Fruit fly (Drosophila melanogaster): Measurements from ENCODE around the gene RpL36A.

RpL36A gene

dm6 chr2L:8082692-8083412, 40.1 kb upstream of the RpL36A start, which contains the start of gene Mcr (continued):
- peak; percentile 21 for TF ChIP-seq gcm2 (GFP tag; optimal IDR thresholded peaks at IDR 0.05)
- no peak for TF ChIP-seq croc (GFP tag; conservative IDR thresholded peaks at IDR 0.05)
- no peak for TF ChIP-seq grn (GFP tag; optimal IDR thresholded peaks at IDR 0.05)
- TF ChIP-seq NfI (GFP tag; optimal IDR thresholded peaks at IDR 0.05): no peak
- TF ChIP-seq nerfin-2 (GFP tag; IDR thresholded peaks at IDR 0.05; ENCODE audit: partially characterized antibody): no peak
- TF ChIP-seq Adf1 (GFP tag; IDR thresholded peaks at IDR 0.05): no peak
- no peak for TF ChIP-seq pho (GFP tag; optimal IDR thresholded peaks at IDR 0.05)
- TF ChIP-seq cad (GFP tag; optimal IDR thresholded peaks at IDR 0.05): no peak
- TF ChIP-seq pros (GFP tag; optimal IDR thresholded peaks at IDR 0.05): no peak
- TF ChIP-seq vvl (GFP tag; IDR thresholded peaks at IDR 0.05): 0 out of 2 replicates have a peak, but pooled peaks have one; percentile 26
- TF ChIP-seq Hsf (GFP tag; optimal IDR thresholded peaks at IDR 0.05): peak; percentile 19
- no peak for TF ChIP-seq fu2 (GFP tag; optimal IDR thresholded peaks at IDR 0.05)
- no peak for TF ChIP-seq org-1 (GFP tag; optimal IDR thresholded peaks at IDR 0.05)
- no peak for TF ChIP-seq CG12942 (GFP tag; optimal IDR thresholded peaks at IDR 0.05)
- TF ChIP-seq mirr (GFP tag; optimal IDR thresholded peaks at IDR 0.05): no peak
- TF ChIP-seq Nf-YB (GFP tag; optimal IDR thresholded peaks at IDR 0.05): no peak
- 0 out of 2 replicates have a peak, but pooled peaks have one; percentile 12 for TF ChIP-seq CG14441 (GFP tag; IDR thresholded peaks at IDR 0.05)
- TF ChIP-seq CG7987 (GFP tag; optimal IDR thresholded peaks at IDR 0.05): no peak
- TF ChIP-seq YL-1 (GFP tag; optimal IDR thresholded peaks at IDR 0.05): no peak
- no peak for TF ChIP-seq CG6272 (GFP tag; IDR thresholded peaks at IDR 0.05)
- no peak for TF ChIP-seq Mrtf (GFP tag; IDR thresholded peaks at IDR 0.05)
- no peak for TF ChIP-seq Ravus (GFP tag; IDR thresholded peaks at IDR 0.05)
- no peak for TF ChIP-seq ara (GFP tag; IDR thresholded peaks at IDR 0.05)
- no peak for TF ChIP-seq Hr3 (GFP tag; optimal IDR thresholded peaks at IDR 0.05)
- no peak for TF ChIP-seq E2f1 (GFP tag; IDR thresholded peaks at IDR 0.05)
- no peak for TF ChIP-seq H15 (GFP tag; IDR thresholded peaks at IDR 0.05)
- no peak for TF ChIP-seq Hand (GFP tag; optimal IDR thresholded peaks at IDR 0.05)
- TF ChIP-seq bbx (GFP tag; IDR thresholded peaks at IDR 0.05; ENCODE audit: partially characterized antibody): peak; percentile 12; the same call in 1 of the 2 replicates
- no peak for TF ChIP-seq CTCF (GFP tag; optimal IDR thresholded peaks at IDR 0.05)
- TF ChIP-seq CG8290 (GFP tag; optimal IDR thresholded peaks at IDR 0.05): no peak
- no peak for TF ChIP-seq CG8290 (tag; optimal IDR thresholded peaks at IDR 0.05)
- no peak for TF ChIP-seq Sox102F (GFP tag; optimal IDR thresholded peaks at IDR 0.05)
- no peak for TF ChIP-seq CG1647 (GFP tag; optimal IDR thresholded peaks at IDR 0.05)
- peak; percentile 38 for TF ChIP-seq CG18476 (GFP tag; optimal IDR thresholded peaks at IDR 0.05)
- no peak for TF ChIP-seq sug (tag; optimal IDR thresholded peaks at IDR 0.05)
- no peak for TF ChIP-seq Doc3 (GFP tag; IDR thresholded peaks at IDR 0.05; ENCODE audit: partially characterized antibody)
- TF ChIP-seq CG15696 (tag; optimal IDR thresholded peaks at IDR 0.05): no peak
- no peak for TF ChIP-seq CG13123 (GFP tag; optimal IDR thresholded peaks at IDR 0.05)
- no peak for TF ChIP-seq Ada2b (GFP tag; IDR thresholded peaks at IDR 0.05)
- no peak for TF ChIP-seq CG12236 (GFP tag; optimal IDR thresholded peaks at IDR 0.05)
- TF ChIP-seq zen (tag; optimal IDR thresholded peaks at IDR 0.05): no peak
- TF ChIP-seq CG5953 (GFP tag; IDR thresholded peaks at IDR 0.05): no peak
- TF ChIP-seq CG2120 (GFP tag; optimal IDR thresholded peaks at IDR 0.05): peak; percentile 51
- TF ChIP-seq MESR4 (GFP tag; optimal IDR thresholded peaks at IDR 0.05): peak; percentile 60
- TF ChIP-seq CG12391 (tag; optimal IDR thresholded peaks at IDR 0.05): peak; percentile 31
- no peak for TF ChIP-seq sd (tag; optimal IDR thresholded peaks at IDR 0.05)
- no peak for TF ChIP-seq pan (optimal IDR thresholded peaks at IDR 0.05)
- TF ChIP-seq pan (GFP tag; optimal IDR thresholded peaks at IDR 0.05 in 1 of 2, IDR thresholded peaks at IDR 0.05 in 1 of 2): no peak
- peak; percentile 26 for TF ChIP-seq CG12104 (GFP tag; optimal IDR thresholded peaks at IDR 0.05)
- no peak for TF ChIP-seq cg (GFP tag; optimal IDR thresholded peaks at IDR 0.05)
- peak; percentile 34; the same call in 1 of the 3 replicates for TF ChIP-seq CG17361 (GFP tag; IDR thresholded peaks at IDR 0.05)
- no peak for TF ChIP-seq unpg (GFP tag; optimal IDR thresholded peaks at IDR 0.05)
